Fruit fly (Drosophila melanogaster): ENCODE measurements around the gene RpS14b.
A peak's percentile ranks its signal among the peaks of the same experiment; 100 is the strongest.

RpS14b gene

DNA sequence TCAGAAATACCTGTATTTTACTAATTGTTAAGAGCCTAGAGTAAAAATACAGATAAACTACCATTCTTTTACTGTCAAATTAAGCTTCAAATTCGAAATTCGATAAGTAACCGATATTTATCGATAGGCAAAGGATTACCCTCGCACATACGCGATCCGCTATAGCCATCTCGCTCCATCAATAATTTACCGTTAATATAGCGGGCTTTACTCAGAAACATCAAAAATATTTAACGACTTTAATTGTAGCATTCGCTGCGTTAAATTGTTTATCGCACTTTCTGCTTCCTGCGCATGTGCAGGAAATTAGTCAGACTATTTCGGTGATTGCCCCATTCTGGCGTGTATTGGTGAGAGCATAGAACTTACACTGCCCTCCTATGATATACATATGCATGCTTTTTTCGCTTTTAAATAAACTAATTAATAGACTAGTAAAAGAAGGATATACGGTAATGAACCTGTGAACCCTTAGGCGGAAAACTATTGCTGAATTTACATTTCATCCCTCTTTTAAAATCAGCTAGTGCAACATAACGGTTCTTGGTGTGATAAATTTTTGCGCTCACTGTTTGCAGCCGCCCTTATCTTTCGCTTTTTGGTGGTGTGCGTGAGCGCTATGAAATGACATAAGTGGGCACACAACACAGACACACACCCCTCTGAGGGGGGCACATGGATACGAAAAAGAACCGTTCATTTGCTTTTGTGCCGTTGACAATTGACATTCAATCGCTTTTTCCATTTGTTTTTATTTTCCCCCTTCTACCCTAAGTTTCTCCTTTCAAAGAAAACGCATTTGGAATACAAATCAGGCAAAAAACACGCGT is 26.2 kb upstream of the RpS14b start, which contains the start of the genes dpr14 and spidey (continued):
- TF ChIP-seq sna (GFP tag; IDR thresholded peaks at IDR 0.05; ENCODE audit: partially characterized antibody) (peak; percentile 35; the same call in 1 of the 2 replicates), CG11560 (tag; IDR thresholded peaks at IDR 0.05) (peak; percentile 79; the same call in 2 of the 3 replicates), CG11398 (GFP tag; optimal IDR thresholded peaks at IDR 0.05) (peak; percentile 81), CG8924 (tag; optimal IDR thresholded peaks at IDR 0.05) (peak; percentile 93), H2.0 (GFP tag; IDR thresholded peaks at IDR 0.05) (peak; percentile 90), CG14441 (GFP tag; IDR thresholded peaks at IDR 0.05) (peak; percentile 86), Camta (GFP tag; optimal IDR thresholded peaks at IDR 0.05) (peak; percentile 83), CG12104 (GFP tag; optimal IDR thresholded peaks at IDR 0.05) (peak; percentile 62), br (optimal IDR thresholded peaks at IDR 0.05) (no peak), bcd (GFP tag; optimal IDR thresholded peaks at IDR 0.05) (peak; percentile 91), CG12942 (GFP tag; optimal IDR thresholded peaks at IDR 0.05) (peak; percentile 74), sc (optimal IDR thresholded peaks at IDR 0.05) (no peak), sc (GFP tag; optimal IDR thresholded peaks at IDR 0.05) (peak; percentile 67), tll (GFP tag; optimal IDR thresholded peaks at IDR 0.05) (no peak), Hmr (GFP tag; optimal IDR thresholded peaks at IDR 0.05) (peak; percentile 95), CG8089 (GFP tag; optimal IDR thresholded peaks at IDR 0.05) (peak; percentile 75), bigmax (GFP tag; optimal IDR thresholded peaks at IDR 0.05) (peak; percentile 36)

DNA sequence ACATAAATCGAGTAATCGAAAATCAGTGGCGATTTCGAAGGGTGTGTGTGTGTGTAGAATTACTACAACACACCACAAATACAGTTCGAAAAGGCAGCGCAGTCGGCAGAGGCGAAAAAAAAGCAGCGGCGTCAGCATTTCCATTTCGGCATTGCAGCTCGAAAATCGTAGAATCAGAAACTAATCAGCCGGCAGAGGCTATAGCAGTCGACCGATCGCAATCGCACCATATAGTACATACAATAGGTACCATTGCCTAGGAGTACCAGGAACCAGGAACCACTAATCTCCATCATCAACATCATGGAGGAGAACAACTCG is 25.7 kb upstream of the RpS14b start:
- TF ChIP-seq Rx (GFP tag; IDR thresholded peaks at IDR 0.05) (no peak), Optix (GFP tag; IDR thresholded peaks at IDR 0.05) (no peak), crc (GFP tag; optimal IDR thresholded peaks at IDR 0.05) (no peak), tx (GFP tag; optimal IDR thresholded peaks at IDR 0.05) (no peak), Dref (GFP tag; IDR thresholded peaks at IDR 0.05) (0 out of 2 replicates have a peak, but pooled peaks have one; percentile 1), Adf1 (GFP tag; IDR thresholded peaks at IDR 0.05) (peak; percentile 5)

DNA sequence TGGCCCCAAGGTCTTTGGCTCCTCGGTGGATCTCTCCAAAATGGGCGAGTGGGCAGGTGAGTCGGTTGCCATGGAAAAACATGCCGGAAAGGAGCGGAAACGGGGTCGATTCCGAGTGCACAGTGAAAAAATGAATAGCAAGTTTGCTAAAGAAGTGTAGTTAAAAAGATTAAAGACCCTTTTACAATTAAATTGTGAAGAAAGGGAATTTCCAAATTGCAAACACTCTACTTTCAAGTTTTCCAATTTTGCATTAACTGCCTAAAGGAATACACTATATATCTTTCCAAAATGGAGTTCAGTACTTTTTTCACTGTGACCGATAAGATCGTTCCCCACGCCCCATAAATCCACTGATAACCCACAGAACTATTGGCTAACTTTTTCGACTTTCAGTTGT is 25.2 kb upstream of the RpS14b start:
- TF ChIP-seq sim (GFP tag; IDR thresholded peaks at IDR 0.05) (no peak), Ada2b (GFP tag; IDR thresholded peaks at IDR 0.05) (peak; percentile 51; the same call in 1 of the 2 replicates), kni (GFP tag; optimal IDR thresholded peaks at IDR 0.05) (no peak), CG4424 (GFP tag; optimal IDR thresholded peaks at IDR 0.05) (peak; percentile 20), bcd (GFP tag; optimal IDR thresholded peaks at IDR 0.05) (no peak), CG11723 (GFP tag; optimal IDR thresholded peaks at IDR 0.05) (no peak), grau (tag; optimal IDR thresholded peaks at IDR 0.05) (peak; percentile 41), cato (GFP tag; optimal IDR thresholded peaks at IDR 0.05; ENCODE audit: borderline replicate concordance) (no peak), Awh (GFP tag; IDR thresholded peaks at IDR 0.05) (no peak), CG9817 (tag; optimal IDR thresholded peaks at IDR 0.05) (no peak), CG7556 (GFP tag; optimal IDR thresholded peaks at IDR 0.05) (peak; percentile 20), CG1792 (GFP tag; optimal IDR thresholded peaks at IDR 0.05) (no peak), CkIIα-i1 (GFP tag; IDR thresholded peaks at IDR 0.05) (no peak), CG4820 (GFP tag; optimal IDR thresholded peaks at IDR 0.05) (peak; percentile 5), CG17359 (tag; optimal IDR thresholded peaks at IDR 0.05) (peak; percentile 17), CG9727 (GFP tag; optimal IDR thresholded peaks at IDR 0.05) (no peak), CG11456 (GFP tag; IDR thresholded peaks at IDR 0.05) (no peak), her (GFP tag; optimal IDR thresholded peaks at IDR 0.05) (no peak), bsh (GFP tag; optimal IDR thresholded peaks at IDR 0.05) (peak in 1 of 2 experiments; percentile 29), CG10565 (GFP tag; optimal IDR thresholded peaks at IDR 0.05) (no peak), CG9876 (GFP tag; optimal IDR thresholded peaks at IDR 0.05) (no peak), vvl (GFP tag; IDR thresholded peaks at IDR 0.05) (peak; percentile 24; the same call in 1 of the 2 replicates), lmd (GFP tag; IDR thresholded peaks at IDR 0.05) (0 out of 2 replicates have a peak, but pooled peaks have one; percentile 33), BtbVII (GFP tag; optimal IDR thresholded peaks at IDR 0.05) (no peak), fd64A (GFP tag; optimal IDR thresholded peaks at IDR 0.05) (no peak), CG15479 (GFP tag; optimal IDR thresholded peaks at IDR 0.05) (no peak), dan (GFP tag; IDR thresholded peaks at IDR 0.05) (no peak)
